Fruit fly (Drosophila melanogaster): ENCODE measurements around the gene Qtzl.

The Qtzl gene

DNA sequence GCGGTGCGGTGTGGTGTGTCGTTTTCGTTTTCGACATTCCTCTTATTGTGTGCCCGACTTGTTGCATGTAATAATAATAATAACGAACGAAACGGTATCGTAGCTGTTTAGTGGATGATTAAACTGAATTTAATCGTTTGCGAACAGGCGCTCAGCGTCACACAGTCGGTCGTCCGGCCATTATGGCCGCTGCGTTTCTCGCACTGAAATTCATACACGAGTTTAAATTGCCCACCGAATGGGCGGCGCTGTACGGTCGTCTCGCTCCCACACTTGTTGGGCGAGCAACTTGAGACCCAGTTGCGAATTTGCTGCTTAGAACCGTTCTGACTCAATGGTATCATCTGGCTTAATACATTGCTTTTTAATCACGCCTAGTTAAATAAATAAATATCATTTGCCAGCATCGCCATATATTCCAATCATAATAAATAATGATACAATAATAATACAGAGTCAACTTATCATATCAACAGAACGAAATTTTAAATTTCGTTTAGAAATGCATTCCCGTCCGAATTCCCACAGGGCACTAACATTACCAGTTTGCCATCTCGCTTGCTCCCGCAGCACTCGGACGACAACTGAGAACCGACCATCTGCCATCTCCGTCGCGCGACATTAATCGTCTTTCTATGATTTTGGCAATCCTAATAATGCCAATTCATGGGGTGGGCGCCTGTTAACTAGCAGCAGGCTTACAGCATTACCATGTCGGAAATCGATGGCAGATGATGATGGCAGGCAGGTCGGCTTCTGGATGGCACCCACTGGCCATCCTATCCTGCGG, 15.5 kb downstream of the Qtzl start:
- TF ChIP-seq Myc (optimal IDR thresholded peaks at IDR 0.05), result no peak
- TF ChIP-seq insv (optimal IDR thresholded peaks at IDR 0.05), result no peak
- no peak for TF ChIP-seq h (optimal IDR thresholded peaks at IDR 0.05)
- no peak for TF ChIP-seq ttk (optimal IDR thresholded peaks at IDR 0.05)
- no peak for TF ChIP-seq psq (optimal IDR thresholded peaks at IDR 0.05)
- no peak for TF ChIP-seq Sin3A (optimal IDR thresholded peaks at IDR 0.05)

DNA sequence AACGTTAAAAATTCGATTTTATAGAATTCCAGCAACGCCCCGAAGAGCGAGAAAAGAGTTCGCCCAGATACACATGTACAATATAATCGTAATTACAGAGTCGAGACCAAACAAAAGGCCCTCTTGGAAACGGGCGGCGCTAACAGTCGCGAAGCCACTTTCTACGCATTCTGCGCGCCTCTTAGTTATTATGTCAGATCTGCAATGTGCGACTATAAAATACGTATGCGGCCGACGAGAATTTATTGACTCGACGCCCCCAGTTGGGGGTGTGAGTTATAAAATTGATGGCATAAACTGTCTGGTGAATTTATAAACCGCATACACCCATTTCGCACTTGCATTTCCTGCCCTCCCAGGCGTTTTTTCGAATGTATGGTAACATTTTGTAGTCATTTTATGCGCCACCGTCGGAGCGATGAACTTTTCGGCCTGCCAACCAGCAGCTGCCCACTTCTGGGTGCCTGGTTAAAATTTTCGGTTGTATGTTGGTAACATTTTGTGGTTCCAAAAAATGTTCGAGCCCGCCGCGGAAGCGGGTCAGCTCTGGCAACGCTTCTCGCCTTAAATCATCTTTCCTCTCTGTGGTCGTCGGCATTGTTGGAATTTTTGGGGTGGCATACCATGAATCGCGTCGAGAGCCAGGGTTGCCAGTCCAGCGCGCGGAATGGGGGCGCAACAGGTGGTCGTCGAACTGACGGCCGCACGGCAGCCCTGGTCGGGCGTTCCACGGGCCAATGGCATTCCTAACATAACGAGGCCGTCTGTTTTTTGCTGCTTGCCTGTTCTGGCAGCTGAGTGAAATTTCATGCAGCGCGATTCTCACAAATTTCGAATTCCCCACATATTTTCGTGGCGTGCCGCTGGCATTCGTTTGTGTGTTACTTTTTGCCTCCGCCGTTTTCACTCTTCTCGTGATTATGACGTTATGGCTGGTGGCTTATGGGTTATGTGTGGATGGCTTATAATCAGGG, 16.4 kb downstream of the Qtzl start:
- TF ChIP-seq insv (optimal IDR thresholded peaks at IDR 0.05) (no peak), ttk (optimal IDR thresholded peaks at IDR 0.05) (no peak)

DNA sequence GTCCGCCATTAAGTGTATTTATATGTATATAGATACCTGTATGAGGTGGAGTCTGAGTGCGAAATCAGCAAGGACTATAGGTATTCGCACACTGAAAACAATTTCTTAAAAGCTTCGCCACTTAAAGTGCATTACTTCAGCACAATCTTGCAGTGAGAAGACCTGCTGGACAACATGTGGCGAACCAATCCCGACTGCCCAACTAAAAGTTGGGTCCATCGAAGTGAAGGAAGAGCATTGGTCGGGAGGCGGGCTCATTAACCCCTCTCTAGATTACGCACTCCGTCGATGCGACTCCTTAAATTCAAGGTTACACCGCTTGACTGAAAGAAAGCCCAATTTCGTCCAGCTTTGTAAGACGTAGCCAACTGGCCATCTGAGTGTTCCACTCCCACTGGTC, 17.7 kb downstream of the Qtzl start:
- no peak for TF ChIP-seq ttk (optimal IDR thresholded peaks at IDR 0.05)
- no peak for TF ChIP-seq h (optimal IDR thresholded peaks at IDR 0.05)

DNA sequence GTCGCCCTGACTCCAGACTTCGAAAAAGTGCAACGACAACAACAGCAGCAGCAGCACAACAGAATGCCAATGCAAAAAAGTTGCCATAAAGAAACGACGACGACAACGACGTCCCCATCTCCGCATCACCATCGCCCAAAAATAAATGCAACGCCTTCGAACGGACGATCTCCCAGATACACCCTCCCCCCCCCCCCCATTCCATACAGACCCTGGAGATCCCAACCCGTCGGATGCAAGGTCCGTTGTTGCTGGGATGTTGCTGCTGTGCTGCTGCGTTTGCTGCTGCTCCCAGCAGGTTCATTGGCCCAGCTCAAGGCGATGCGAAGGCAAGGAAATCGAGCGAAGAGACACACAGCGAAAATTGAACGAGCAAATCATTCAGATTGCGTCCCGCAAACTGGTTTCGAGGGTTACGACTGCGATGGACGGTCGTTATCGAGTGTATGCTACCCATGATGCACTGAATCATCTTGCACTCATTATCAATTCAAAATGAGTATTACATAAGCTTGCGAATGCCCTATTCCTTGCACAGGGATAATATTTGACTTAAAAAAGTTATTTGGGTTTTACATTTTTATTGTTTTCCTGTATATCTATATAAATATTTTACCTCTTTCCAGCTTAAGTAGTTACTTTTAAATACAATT, 18.3 kb downstream of the Qtzl start:
- no peak for TF ChIP-seq h (optimal IDR thresholded peaks at IDR 0.05)
- TF ChIP-seq insv (optimal IDR thresholded peaks at IDR 0.05), result no peak
- TF ChIP-seq ttk (optimal IDR thresholded peaks at IDR 0.05), result no peak
- no peak for TF ChIP-seq Sin3A (optimal IDR thresholded peaks at IDR 0.05)
- TF ChIP-seq Myc (optimal IDR thresholded peaks at IDR 0.05), result no peak
- no peak for TF ChIP-seq psq (optimal IDR thresholded peaks at IDR 0.05)

DNA sequence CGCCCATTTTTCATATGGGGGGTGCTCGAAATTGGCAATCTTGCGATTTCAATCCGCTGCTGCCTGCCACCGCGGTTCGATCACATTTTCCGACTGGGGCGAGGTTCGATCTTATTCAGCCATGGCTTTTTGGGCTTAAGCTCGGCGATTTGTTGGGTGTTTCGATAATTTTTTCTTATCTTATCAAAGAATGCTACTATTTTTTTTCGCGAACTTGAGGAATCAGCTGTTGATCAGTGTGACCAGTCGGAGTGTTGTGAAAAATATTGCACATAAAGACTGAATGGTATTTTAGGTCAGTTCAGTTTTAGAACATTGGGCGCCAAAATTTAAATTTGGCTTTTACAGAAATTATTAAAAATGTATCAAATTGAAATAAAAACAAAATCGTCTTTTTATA, 25.2 kb downstream of the Qtzl start, which contains the start of gene Wdr81:
Wdr81 (minus strand) TSS at position 226 of the 400 bp plus-strand sequence.
- TF ChIP-seq ttk (optimal IDR thresholded peaks at IDR 0.05) (no peak), Sin3A (optimal IDR thresholded peaks at IDR 0.05) (no peak), insv (optimal IDR thresholded peaks at IDR 0.05) (no peak), psq (optimal IDR thresholded peaks at IDR 0.05) (no peak), Myc (optimal IDR thresholded peaks at IDR 0.05) (no peak), h (optimal IDR thresholded peaks at IDR 0.05) (no peak)

DNA sequence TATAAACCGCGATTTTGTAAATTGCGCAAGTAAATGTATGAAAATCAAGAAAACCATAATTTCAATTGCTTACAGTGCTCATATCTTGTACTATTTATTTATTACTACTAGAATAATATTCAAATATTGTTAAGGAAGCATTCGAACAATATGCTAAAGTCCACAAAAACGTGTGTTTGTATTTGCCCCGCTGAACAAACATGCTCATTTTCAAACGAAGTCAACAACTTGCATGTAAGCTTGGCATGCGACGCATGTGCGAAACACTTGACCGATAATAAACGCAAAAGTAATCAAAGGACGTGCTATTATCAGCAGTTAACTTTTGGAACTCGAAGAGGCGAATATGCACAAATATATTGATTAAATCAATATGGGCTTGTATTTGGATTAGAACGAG, 25.7 kb downstream of the Qtzl start:
- TF ChIP-seq Myc (optimal IDR thresholded peaks at IDR 0.05) (no peak), h (optimal IDR thresholded peaks at IDR 0.05) (no peak)

DNA sequence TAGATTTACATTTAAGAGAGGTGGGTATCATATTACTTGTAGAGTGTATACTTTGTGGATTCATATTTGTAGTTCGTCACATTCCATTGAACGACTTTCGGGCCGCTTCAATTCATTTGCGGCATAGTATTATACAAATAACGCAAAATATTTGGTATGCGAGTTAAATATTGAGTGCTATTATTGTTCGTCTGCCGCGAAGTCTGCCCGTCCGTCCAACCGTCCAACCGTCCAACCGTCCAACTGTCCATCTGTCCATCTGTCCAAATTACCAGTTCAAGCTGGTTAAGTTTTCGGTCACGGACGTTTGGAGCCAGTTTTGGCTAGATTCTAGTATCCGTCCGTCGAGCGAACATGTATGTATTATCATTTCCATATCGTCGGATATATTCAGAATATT, 28.6 kb downstream of the Qtzl start:
- TF ChIP-seq Myc (optimal IDR thresholded peaks at IDR 0.05), result no peak

DNA sequence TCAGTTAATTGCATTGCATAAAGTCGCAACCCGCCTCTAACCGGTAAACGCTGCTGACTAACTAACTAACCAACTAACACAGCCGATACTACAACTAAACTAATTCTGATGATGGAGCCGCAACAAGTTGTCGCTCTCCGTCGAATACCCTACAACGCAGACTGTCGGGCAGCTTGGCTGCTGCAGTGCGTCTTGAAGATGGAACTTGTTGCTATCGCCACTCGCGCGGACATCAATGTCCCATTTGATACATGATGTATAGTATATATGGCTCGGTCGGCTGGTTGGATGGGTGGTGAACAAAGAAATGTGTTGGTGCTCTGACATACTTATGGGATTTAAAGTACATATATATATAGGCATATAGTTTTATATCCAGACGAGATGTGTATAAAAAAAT, 30.0 kb downstream of the Qtzl start:
- TF ChIP-seq insv (optimal IDR thresholded peaks at IDR 0.05) (no peak), h (optimal IDR thresholded peaks at IDR 0.05) (no peak), ttk (optimal IDR thresholded peaks at IDR 0.05) (no peak), Sin3A (optimal IDR thresholded peaks at IDR 0.05) (no peak), psq (optimal IDR thresholded peaks at IDR 0.05) (no peak), Myc (optimal IDR thresholded peaks at IDR 0.05) (no peak)

DNA sequence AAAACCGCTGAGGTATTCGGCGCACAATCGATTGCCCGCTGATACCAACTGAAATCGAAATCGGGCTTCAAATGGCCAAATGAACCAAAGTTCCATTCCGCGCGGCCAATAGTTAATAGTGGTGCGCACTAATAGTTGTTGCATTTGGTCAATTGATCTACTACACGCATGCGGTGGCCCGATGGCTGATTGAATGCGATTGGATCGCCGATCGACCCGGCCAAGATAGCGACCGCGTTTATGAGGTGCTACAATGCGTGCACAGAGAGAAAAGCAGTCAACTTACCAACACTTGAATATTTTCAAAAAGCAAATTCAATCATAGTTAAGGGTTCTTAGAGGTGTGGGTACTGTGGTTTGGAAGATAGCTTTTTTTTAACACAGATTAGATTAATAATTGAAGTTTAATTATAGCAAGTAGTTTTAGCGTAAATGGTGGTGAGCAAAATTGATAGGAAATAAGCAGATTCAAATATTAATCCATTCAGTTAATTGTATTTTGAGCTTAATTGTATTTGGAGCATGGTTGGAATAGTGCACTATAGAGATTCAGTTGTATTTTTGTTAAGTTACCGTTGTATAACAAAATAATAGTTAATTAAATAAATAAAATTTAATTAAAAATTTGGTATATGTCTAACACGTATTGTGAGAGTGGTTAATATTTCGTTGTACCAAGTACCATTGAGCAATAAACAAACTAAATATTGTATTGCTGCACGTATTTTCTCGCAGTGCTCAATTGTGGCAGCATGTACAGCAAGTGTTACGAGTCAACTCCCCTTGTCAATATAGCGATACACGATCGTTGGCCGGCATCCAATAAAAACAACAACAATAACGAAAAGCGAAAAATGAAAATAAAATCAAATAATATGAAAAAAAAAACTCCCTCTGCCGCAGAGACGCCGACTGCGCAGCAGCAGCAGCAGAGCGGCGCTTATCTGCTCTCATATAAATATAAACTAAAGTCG, 31.2 kb downstream of the Qtzl start:
- TF ChIP-seq Myc (optimal IDR thresholded peaks at IDR 0.05), result no peak

DNA sequence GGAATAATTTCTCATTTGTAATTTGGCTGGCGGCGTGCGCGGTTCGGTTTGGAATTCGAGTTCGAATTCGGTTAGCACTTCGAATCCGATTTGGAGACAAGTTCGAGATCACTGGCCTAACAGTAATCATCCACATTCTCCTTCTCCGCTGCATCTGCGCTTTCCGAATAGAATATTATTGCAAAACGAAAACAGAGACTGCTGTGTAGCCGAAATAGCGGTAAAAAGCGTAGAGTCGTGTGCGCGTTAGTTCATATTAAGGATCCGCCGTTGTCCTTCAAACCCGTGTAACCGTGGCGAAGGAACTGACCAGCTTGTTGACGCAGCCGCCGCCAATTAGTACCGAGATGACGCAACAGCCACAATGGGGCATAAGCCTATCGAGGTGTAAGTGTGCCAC, 31.9 kb downstream of the Qtzl start, which contains the start of gene dmGlut:
dmGlut (plus strand) TSS at position 4 of the 400 bp plus-strand sequence.
- TF ChIP-seq Myc (optimal IDR thresholded peaks at IDR 0.05) (no peak), Sin3A (optimal IDR thresholded peaks at IDR 0.05) (no peak), psq (optimal IDR thresholded peaks at IDR 0.05) (no peak), ttk (optimal IDR thresholded peaks at IDR 0.05) (no peak), h (optimal IDR thresholded peaks at IDR 0.05) (no peak), insv (optimal IDR thresholded peaks at IDR 0.05) (no peak)

DNA sequence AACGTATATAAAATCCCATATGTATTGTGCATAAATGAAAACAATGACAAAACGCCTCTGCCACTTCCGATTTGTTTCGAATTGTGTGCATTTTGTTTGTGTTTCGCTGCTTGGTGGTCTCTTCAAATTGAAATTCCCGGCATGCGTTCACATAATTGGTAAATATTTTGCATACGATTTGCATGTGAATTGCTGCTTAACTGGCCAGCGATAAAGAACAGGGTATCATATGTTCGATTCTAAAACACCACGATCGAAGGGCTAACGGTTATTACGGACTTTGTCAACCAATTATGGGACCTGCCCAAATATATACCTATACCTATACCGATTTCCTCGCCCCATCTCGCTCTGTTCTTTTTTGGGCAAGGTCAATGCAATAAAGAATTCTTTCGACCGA, 32.6 kb downstream of the Qtzl start:
- TF ChIP-seq insv (optimal IDR thresholded peaks at IDR 0.05), result no peak
- TF ChIP-seq Myc (optimal IDR thresholded peaks at IDR 0.05), result no peak
- no peak for TF ChIP-seq ttk (optimal IDR thresholded peaks at IDR 0.05)
- TF ChIP-seq Sin3A (optimal IDR thresholded peaks at IDR 0.05), result no peak
- no peak for TF ChIP-seq psq (optimal IDR thresholded peaks at IDR 0.05)
- TF ChIP-seq h (optimal IDR thresholded peaks at IDR 0.05), result no peak

DNA sequence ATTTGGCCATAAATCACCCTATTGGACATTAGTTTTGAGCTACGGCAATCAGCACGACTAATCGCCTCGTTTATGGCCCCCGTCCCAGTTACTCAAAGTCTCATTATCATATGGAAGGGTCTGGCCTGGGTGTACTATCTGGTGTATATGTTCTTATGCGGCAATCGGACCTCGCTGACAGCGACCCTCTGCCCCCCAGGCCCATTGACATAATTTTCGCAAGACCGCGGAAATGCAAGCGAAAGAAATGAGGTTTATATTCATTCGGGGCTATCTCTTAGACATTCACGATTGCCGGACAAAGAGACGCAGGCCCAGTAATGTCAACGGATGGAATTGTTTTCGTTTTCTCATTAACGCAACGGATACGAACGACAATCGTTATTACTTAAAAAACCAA, 33.3 kb downstream of the Qtzl start:
- no peak for TF ChIP-seq Sin3A (optimal IDR thresholded peaks at IDR 0.05)
- TF ChIP-seq insv (optimal IDR thresholded peaks at IDR 0.05), result no peak
- TF ChIP-seq h (optimal IDR thresholded peaks at IDR 0.05), result no peak
- TF ChIP-seq psq (optimal IDR thresholded peaks at IDR 0.05), result no peak
- no peak for TF ChIP-seq ttk (optimal IDR thresholded peaks at IDR 0.05)
- no peak for TF ChIP-seq Myc (optimal IDR thresholded peaks at IDR 0.05)
